Worm (Caenorhabditis elegans) whole organism, L4/young adult: ENCODE measurements around the gene C46C11.4.

ENCODE experiments used
- W03F9.2 ChIP-seq: fragments of 150-350 bp; optimal IDR thresholded peaks from 2 replicates; lab custom pipeline; 2014; ENCODE audit warnings: missing biosample characterization, missing genetic modification characterization
- dao-5 ChIP-seq: sonication (generic microtip); optimal IDR thresholded peaks from 2 replicates; lab custom pipeline; 2016; ENCODE audit warnings: missing genotype, missing genetic modification characterization, moderate library complexity, missing compliant biosample characterization
- him-1 ChIP-seq: sonication (generic microtip); optimal IDR thresholded peaks from 2 replicates; lab custom pipeline; 2016; ENCODE audit warnings: missing genotype, missing genetic modification reagents, missing genetic modification characterization, missing compliant biosample characterization

The C46C11.4 gene

ce11 chrX:4599526-4599925 is 47.5 kb downstream of the C46C11.4 start:
- TF ChIP-seq him-1, result no peak
- no peak for TF ChIP-seq W03F9.2 (tag; lab: Kevin White, UChicago)
- TF ChIP-seq dao-5 (tag; lab: Kevin White, UChicago), result no peak

ce11 chrX:4597419-4597818 is 49.6 kb downstream of the C46C11.4 start:
- TF ChIP-seq him-1 (no peak), W03F9.2 (tag; lab: Kevin White, UChicago) (no peak)
